Fruit fly (Drosophila melanogaster) whole organism, pupa: ENCODE results near the gene kay.

Experiments used
- CG10348 ChIP-seq: fragments of 200-800 bp; sonication (Bioruptor generic); IDR thresholded peaks from 2 replicates; pipeline ENCODE4 v1.3.6; 2022; ENCODE audit warnings: missing biosample characterization, missing genetic modification characterization
- CG12605 ChIP-seq: fragments of 200-800 bp; sonication (Bioruptor generic); IDR thresholded peaks from 2 replicates; pipeline ENCODE4 v1.3.6; 2022; ENCODE audit warnings: missing biosample characterization, missing genetic modification characterization
- CG13204 ChIP-seq: fragments of 200-800 bp; sonication (Bioruptor generic); optimal IDR thresholded peaks from 2 replicates; lab custom pipeline; 2018; ENCODE audit warnings: missing biosample characterization, mild to moderate bottlenecking, missing genetic modification characterization, moderate library complexity
- CG14655 ChIP-seq: fragments of 200-800 bp; sonication (Bioruptor generic); optimal IDR thresholded peaks from 3 replicates; lab custom pipeline; 2017; ENCODE audit warnings: mild to moderate bottlenecking, missing biosample characterization, missing genetic modification reagents, missing genetic modification characterization
- CG15710 ChIP-seq: fragments of 200-800 bp; sonication (Bioruptor generic); optimal IDR thresholded peaks from 2 replicates; lab custom pipeline; 2018; ENCODE audit warnings: missing biosample characterization, mild to moderate bottlenecking, missing genetic modification characterization, moderate library complexity
- CG17806 ChIP-seq: fragments of 200-800 bp; sonication (Bioruptor generic); optimal IDR thresholded peaks from 2 replicates; lab custom pipeline; 2018; ENCODE audit warnings: missing biosample characterization, mild to moderate bottlenecking, missing genetic modification characterization, moderate library complexity
- CG32121 ChIP-seq: fragments of 200-800 bp; sonication (Bioruptor generic); IDR thresholded peaks from 2 replicates; pipeline ENCODE4 v1.3.6; 2022; ENCODE audit warnings: missing biosample characterization, missing genetic modification characterization
- CG34367 ChIP-seq: fragments of 200-800 bp; sonication (Bioruptor generic); optimal IDR thresholded peaks from 2 replicates; lab custom pipeline; 2018; ENCODE audit warnings: missing biosample characterization, mild to moderate bottlenecking, missing genetic modification characterization
- CG4496 ChIP-seq: fragments of 200-800 bp; sonication (Bioruptor generic); IDR thresholded peaks from 3 replicates; pipeline ENCODE4 v1.3.6; 2022; ENCODE audit warnings: missing biosample characterization, missing genetic modification characterization
- CG8159 ChIP-seq: fragments of 200-800 bp; sonication (Bioruptor generic); optimal IDR thresholded peaks from 3 replicates; lab custom pipeline; 2018; ENCODE audit warnings: missing biosample characterization, mild to moderate bottlenecking, missing genetic modification characterization, moderate library complexity
- CG8301 ChIP-seq: fragments of 200-800 bp; sonication (Bioruptor generic); optimal IDR thresholded peaks from 2 replicates; lab custom pipeline; 2018; ENCODE audit warnings: missing biosample characterization, mild to moderate bottlenecking, missing genetic modification characterization
- CG9948 ChIP-seq: fragments of 200-800 bp; sonication (Bioruptor generic); optimal IDR thresholded peaks from 2 replicates; lab custom pipeline; 2018; ENCODE audit warnings: missing biosample characterization, mild to moderate bottlenecking, missing genetic modification characterization, moderate library complexity
- D1 ChIP-seq: fragments of 200-800 bp; sonication (Bioruptor generic); optimal IDR thresholded peaks from 2 replicates; lab custom pipeline; 2018; ENCODE audit warnings: missing biosample characterization, mild to moderate bottlenecking, missing genetic modification characterization, moderate library complexity
- EcR ChIP-seq: fragments of 200-800 bp; sonication (Bioruptor generic); optimal IDR thresholded peaks from 3 replicates; lab custom pipeline; 2019; ENCODE audit warnings: missing biosample characterization, missing genetic modification characterization, mild to moderate bottlenecking, moderate library complexity, missing genetic modification reagents
- Ets98B ChIP-seq: fragments of 200-800 bp; sonication (Bioruptor generic); IDR thresholded peaks from 2 replicates; pipeline ENCODE4 v1.3.6; 2022; ENCODE audit warnings: missing biosample characterization, missing genetic modification characterization
- Pif1A ChIP-seq: fragments of 200-800 bp; sonication (Bioruptor generic); optimal IDR thresholded peaks from 3 replicates; lab custom pipeline; 2016; ENCODE audit warnings: missing biosample characterization, missing genetic modification characterization
- Pif1B ChIP-seq: fragments of 200-800 bp; sonication (Bioruptor generic); optimal IDR thresholded peaks from 3 replicates; lab custom pipeline; 2016; ENCODE audit warnings: missing biosample characterization, missing genetic modification characterization
- Snoo ChIP-seq: fragments of 200-800 bp; sonication (Bioruptor generic); optimal IDR thresholded peaks from 3 replicates; lab custom pipeline; 2017; ENCODE audit warnings: missing biosample characterization, mild to moderate bottlenecking, missing genetic modification characterization, inconsistent platforms
- fd96Ca ChIP-seq: fragments of 200-800 bp; sonication (Bioruptor generic); IDR thresholded peaks from 3 replicates; pipeline ENCODE4 v1.3.6; 2022; ENCODE audit warnings: missing biosample characterization, missing genetic modification characterization
- gl ChIP-seq: fragments of 200-800 bp; sonication (Bioruptor generic); optimal IDR thresholded peaks from 2 replicates; lab custom pipeline; 2018; ENCODE audit warnings: missing biosample characterization, mild to moderate bottlenecking, missing genetic modification characterization
- rn ChIP-seq: fragments of 200-800 bp; sonication (Bioruptor generic); IDR thresholded peaks from 2 replicates; pipeline ENCODE4 v1.3.6; 2022; ENCODE audit warnings: missing biosample characterization, missing genetic modification characterization

The kay gene

DNA sequence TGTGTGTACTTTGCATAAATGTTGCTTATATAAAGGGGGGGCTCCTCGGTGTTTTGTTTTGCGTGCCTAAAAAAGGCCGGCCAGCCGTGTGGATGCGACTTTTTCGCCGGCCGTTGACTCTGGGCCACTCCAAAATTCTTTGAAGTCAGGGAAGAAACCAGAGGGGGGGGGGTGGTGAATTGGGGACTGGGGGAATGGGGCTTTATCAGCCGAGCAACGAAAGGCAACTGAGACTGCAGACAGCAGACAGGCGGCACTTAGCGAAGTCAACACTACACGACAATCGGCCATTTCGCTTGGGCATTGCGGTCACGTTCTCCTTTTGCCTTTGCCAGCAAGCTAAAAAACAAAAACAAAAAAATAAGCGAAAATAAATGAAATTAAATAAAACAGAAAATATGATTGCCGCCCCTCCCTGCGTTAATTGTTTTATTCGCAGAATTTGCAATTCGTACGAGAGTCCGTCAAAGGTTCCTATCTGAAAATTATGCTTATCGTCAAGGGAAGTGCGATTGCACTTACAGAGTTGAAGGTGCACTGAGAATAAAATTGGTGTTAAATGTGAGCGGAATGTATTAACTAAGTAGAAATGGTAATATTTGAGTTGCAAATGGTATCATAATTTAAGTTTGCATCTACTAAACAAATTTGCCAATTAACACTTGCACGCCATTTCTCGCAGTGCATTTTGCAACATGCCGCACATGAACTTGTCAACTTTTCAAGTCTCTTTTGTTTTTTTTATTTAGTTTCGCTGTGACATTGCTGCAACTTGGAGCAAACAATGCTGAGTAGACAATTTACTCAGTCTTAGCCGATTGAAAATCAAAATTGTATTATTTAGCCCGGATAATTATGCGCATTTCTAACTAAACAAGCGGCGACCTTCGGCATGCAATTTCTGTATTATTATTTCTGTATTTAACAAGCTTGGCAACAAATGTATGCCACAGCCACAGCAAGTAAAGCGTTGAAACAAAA, 20.5 kb downstream of the kay start:
- TF ChIP-seq CG9948 (tag; lab: Kevin White, UChicago) = peak; percentile 49
- TF ChIP-seq CG17806 (tag; lab: Kevin White, UChicago) = peak; percentile 63
- TF ChIP-seq Ets98B (GFP tag; lab: Robert Waterston, UW) = 0 out of 2 replicates have a peak, but pooled peaks have one; percentile 22
- no peak for TF ChIP-seq EcR (GFP tag; lab: Kevin White, UChicago)
- no peak for TF ChIP-seq CG14655 (GFP tag; lab: Kevin White, UChicago)
- peak; percentile 74 for TF ChIP-seq fd96Ca
- TF ChIP-seq CG34367 (tag; lab: Kevin White, UChicago) = no peak
- TF ChIP-seq CG13204 (GFP tag; lab: Kevin White, UChicago) = no peak
- peak; percentile 87 for TF ChIP-seq Pif1A
- peak; percentile 90 for TF ChIP-seq Snoo
- TF ChIP-seq CG15710 (tag; lab: Kevin White, UChicago) = no peak
- 0 out of 2 replicates have a peak, but pooled peaks have one; percentile 28 for TF ChIP-seq rn
- TF ChIP-seq CG8159 (tag; lab: Kevin White, UChicago) = peak; percentile 71
- TF ChIP-seq Pif1B = peak; percentile 77
- TF ChIP-seq CG4496 (GFP tag; lab: Robert Waterston, UW) = peak; percentile 75
- peak; percentile 59; the same call in 1 of the 2 replicates for TF ChIP-seq CG32121
- TF ChIP-seq CG12605 (GFP tag; lab: Robert Waterston, UW) = no peak; the same call in 1 of the 2 replicates
- TF ChIP-seq CG8301 (tag; lab: Kevin White, UChicago) = peak; percentile 53
- TF ChIP-seq CG10348 (GFP tag; lab: Robert Waterston, UW) = no peak
- TF ChIP-seq, all 21 proteins: peak for 12

DNA sequence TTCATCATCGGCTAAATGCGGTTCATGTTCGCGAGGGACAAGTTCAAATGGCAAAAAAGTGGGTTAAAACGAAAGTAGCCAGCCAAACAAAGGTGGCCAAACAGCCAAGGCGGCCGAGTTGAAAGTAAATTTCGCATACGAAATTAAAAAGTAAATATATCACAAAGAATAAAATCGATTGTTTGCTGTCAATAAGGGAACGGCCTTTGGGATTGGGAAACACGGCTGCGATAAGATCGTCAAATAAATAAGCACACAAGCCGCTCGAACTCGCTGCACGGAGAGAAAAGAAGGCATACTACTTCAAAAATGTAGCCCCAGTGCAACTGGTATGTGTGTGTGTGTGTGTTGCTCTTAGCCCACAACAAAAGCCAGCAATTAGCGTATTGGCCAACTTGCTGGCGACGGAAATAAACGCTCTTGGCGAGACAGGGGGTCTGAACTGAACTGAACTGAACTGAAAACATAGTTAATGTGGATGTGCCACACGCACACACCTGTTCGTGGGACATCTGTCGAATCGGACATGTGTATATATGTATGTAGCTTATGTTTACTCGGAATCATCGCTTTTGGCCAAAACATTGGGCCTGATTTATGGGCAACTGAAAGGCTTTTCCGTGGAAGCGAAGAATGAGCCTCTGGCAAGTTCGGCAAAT, 22.2 kb downstream of the kay start:
- TF ChIP-seq D1 (tag; lab: Kevin White, UChicago) = no peak
- TF ChIP-seq Snoo = peak; percentile 6

DNA sequence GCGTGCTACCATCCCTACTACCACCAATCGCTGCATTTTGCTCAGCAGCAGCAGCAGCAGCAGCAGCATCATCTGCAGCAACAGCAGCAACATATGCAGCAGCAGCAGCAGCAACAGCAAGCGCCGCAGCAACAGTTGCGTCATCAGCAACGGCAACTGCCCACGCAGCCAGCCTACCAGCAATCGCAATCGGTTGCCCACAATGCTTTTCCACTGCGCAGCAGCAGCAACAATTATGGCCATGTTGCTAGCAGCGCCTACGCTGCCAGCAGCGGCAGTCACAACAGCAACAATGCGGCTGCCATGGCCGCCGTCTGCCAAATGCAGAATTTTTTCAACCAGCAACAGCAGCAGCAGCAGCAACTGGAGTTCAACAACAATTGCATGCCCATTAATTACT, 24.4 kb downstream of the kay start:
- no peak for TF ChIP-seq CG14655 (GFP tag; lab: Kevin White, UChicago)
- no peak for TF ChIP-seq CG8159 (tag; lab: Kevin White, UChicago)
- no peak for TF ChIP-seq CG34367 (tag; lab: Kevin White, UChicago)
- TF ChIP-seq fd96Ca = no peak
- no peak for TF ChIP-seq Pif1A
- no peak for TF ChIP-seq EcR (GFP tag; lab: Kevin White, UChicago)
- TF ChIP-seq CG12605 (GFP tag; lab: Robert Waterston, UW) = no peak
- no peak for TF ChIP-seq gl (tag; lab: Kevin White, UChicago)
- no peak for TF ChIP-seq CG32121
- TF ChIP-seq CG8301 (tag; lab: Kevin White, UChicago) = no peak

DNA sequence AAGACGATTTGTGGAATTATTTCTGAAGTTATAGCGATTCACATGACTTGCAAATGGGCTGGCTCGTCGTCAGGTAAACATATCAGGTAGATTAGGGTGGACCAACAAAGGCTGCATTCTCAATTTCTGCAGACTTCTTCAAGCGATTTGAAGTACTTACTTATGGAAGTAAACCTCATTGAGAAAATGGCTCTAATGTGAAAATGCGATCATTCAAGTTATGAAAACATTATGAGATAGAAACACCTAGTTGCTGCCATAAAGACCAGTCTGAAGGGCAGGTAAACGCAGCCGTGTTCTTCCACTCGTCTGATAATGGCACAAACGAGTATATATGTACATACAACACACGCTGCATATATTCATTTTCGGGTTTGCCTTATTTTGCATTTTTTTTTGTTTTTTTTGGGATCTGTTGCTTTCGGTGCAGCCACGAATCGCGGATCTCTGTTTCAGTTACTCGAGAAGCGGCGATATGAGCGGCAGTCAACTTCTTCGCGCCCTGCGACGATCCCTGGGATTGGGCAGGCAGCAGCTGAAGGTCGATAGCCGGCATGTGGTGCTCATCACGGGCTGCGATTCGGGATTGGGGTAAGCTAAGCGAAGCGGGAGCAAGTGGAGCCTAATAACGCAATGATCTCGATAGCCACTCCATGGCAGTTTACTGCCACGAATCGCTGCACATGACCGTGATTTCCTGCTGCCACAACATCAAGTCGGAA, 28.5 kb downstream of the kay start, which contains the start of gene sro:
sro (plus strand) TSS at position 437 of the 722 bp plus-strand sequence.
- TF ChIP-seq Ets98B (GFP tag; lab: Robert Waterston, UW) = no peak
- peak; percentile 86 for TF ChIP-seq CG8159 (tag; lab: Kevin White, UChicago)

DNA sequence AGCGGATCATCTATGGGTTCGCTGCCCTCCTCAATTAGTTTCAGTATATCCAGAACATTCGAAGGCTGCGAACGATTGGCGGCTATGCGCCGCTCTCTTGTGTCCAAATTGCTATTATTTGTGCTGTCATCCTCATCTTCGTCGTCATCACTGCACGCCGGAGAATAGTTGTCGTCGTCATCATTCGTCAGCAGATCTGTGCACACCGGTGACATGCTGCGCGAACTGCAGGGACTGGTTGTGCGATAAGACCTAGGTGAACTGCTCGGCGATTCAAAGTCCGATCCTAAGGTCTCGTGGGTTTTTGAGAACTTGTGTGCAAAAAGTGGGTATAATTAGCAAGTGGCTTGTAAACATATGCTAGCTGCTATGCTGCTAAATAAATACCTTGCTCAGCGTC, 31.4 kb downstream of the kay start:
- TF ChIP-seq CG13204 (GFP tag; lab: Kevin White, UChicago) (no peak), CG10348 (GFP tag; lab: Robert Waterston, UW) (no peak), CG8159 (tag; lab: Kevin White, UChicago) (no peak), CG8301 (tag; lab: Kevin White, UChicago) (no peak), CG34367 (tag; lab: Kevin White, UChicago) (no peak), Ets98B (GFP tag; lab: Robert Waterston, UW) (no peak), CG17806 (tag; lab: Kevin White, UChicago) (no peak), Pif1A (no peak), CG32121 (no peak), D1 (tag; lab: Kevin White, UChicago) (no peak), CG4496 (GFP tag; lab: Robert Waterston, UW) (no peak), EcR (GFP tag; lab: Kevin White, UChicago) (no peak), Snoo (no peak), CG9948 (tag; lab: Kevin White, UChicago) (no peak), Pif1B (no peak), CG15710 (tag; lab: Kevin White, UChicago) (no peak), gl (tag; lab: Kevin White, UChicago) (no peak), rn (no peak)
